Worm (Caenorhabditis elegans) whole organism, young adult: ENCODE data around the gene sra-33.

Experiments
- C06A6.2 ChIP-seq: fragments of 200-800 bp; sonication (Bioruptor generic); conservative IDR thresholded peaks from 2 replicates; pipeline ENCODE4 v1.3.6; 2022; ENCODE audit warnings: missing genetic modification characterization, missing compliant biosample characterization
- F10E7.11 ChIP-seq: sonication (generic microtip); optimal IDR thresholded peaks from 2 replicates; lab custom pipeline; 2017; ENCODE audit warnings: mild to moderate bottlenecking, missing genetic modification characterization, moderate library complexity, missing compliant biosample characterization
- F22D6.2 ChIP-seq: sonication (generic microtip); optimal IDR thresholded peaks from 2 replicates; lab custom pipeline; 2016; ENCODE audit warnings: mild to moderate bottlenecking, missing genetic modification characterization, missing compliant biosample characterization
- F52B5.7 ChIP-seq: sonication (generic microtip); optimal IDR thresholded peaks from 2 replicates; lab custom pipeline; 2016; ENCODE audit warnings: mild to moderate bottlenecking, missing genetic modification characterization, missing compliant biosample characterization
- F55B11.4 ChIP-seq: sonication (generic microtip); optimal IDR thresholded peaks from 2 replicates; lab custom pipeline; 2016; ENCODE audit warnings: missing compliant biosample characterization, missing genetic modification characterization, borderline replicate concordance; ENCODE audit not compliant: insufficient read depth
- F57A8.1 ChIP-seq: fragments of 200-800 bp; sonication (Bioruptor generic); optimal IDR thresholded peaks from 2 replicates; lab custom pipeline; 2018; ENCODE audit warnings: mild to moderate bottlenecking, missing genetic modification characterization, moderate library complexity, missing compliant biosample characterization
- T07F8.4 ChIP-seq: sonication (generic microtip); optimal IDR thresholded peaks from 2 replicates; lab custom pipeline; 2016; ENCODE audit warnings: mild to moderate bottlenecking, missing genetic modification characterization, moderate library complexity, missing compliant biosample characterization
- T26A5.8 ChIP-seq: sonication (generic microtip); optimal IDR thresholded peaks from 2 replicates; lab custom pipeline; 2016; ENCODE audit warnings: missing genetic modification characterization, missing compliant biosample characterization
- Y53F4B.3 ChIP-seq: fragments of 200-800 bp; sonication (Bioruptor generic); IDR thresholded peaks from 2 replicates; pipeline ENCODE4 v1.3.6; 2022; ENCODE audit warnings: missing genetic modification reagents, missing genetic modification characterization, missing compliant biosample characterization
- Y56A3A.18 ChIP-seq: fragments of 200-800 bp; sonication (Bioruptor generic); IDR thresholded peaks from 2 replicates; pipeline ENCODE4 v1.3.6; 2022; ENCODE audit warnings: missing genetic modification reagents, missing genetic modification characterization, missing compliant biosample characterization
- Y79H2A.3 ChIP-seq: fragments of 200-800 bp; sonication (Bioruptor generic); conservative IDR thresholded peaks from 2 replicates; pipeline ENCODE4 v1.3.6; 2022; ENCODE audit warnings: missing genetic modification reagents, missing genetic modification characterization, missing compliant biosample characterization
- Y95B8A.8 ChIP-seq: fragments of 200-800 bp; sonication (Bioruptor generic); IDR thresholded peaks from 2 replicates; pipeline ENCODE4 v1.3.6; 2022; ENCODE audit warnings: missing genetic modification reagents, missing genetic modification characterization, missing compliant biosample characterization
- ama-1 ChIP-seq, 3 experiments: fragments of 150-350 bp in 1 of 3; sonication (generic microtip) in 2 of 3; optimal IDR thresholded peaks; 2 replicates each; lab custom pipeline; 2014 to 2018; ENCODE audit warnings: missing biosample characterization in 2 of 3, missing genetic modification characterization in 2 of 3, missing genetic modification reagents in 2 of 3
- aptf-2 ChIP-seq: fragments of 200-800 bp; sonication (Bioruptor generic); conservative IDR thresholded peaks from 2 replicates; pipeline ENCODE4 v1.3.6; 2022; ENCODE audit warnings: missing genetic modification reagents, missing genetic modification characterization, missing compliant biosample characterization
- aptf-3 ChIP-seq: fragments of 200-800 bp; sonication (Bioruptor generic); IDR thresholded peaks from 2 replicates; pipeline ENCODE4 v1.3.6; 2022; ENCODE audit warnings: missing genetic modification characterization, missing compliant biosample characterization
- attf-6 ChIP-seq: fragments of 200-800 bp; sonication (Bioruptor generic); IDR thresholded peaks from 2 replicates; pipeline ENCODE4 v1.3.6; 2022; ENCODE audit warnings: missing genetic modification reagents, missing genetic modification characterization, missing compliant biosample characterization
- bed-2 ChIP-seq: fragments of 200-800 bp; sonication (Bioruptor generic); IDR thresholded peaks from 2 replicates; pipeline ENCODE4 v1.3.6; 2022; ENCODE audit warnings: missing genetic modification reagents, missing genetic modification characterization, missing compliant biosample characterization
- ceh-27 ChIP-seq: fragments of 200-800 bp; sonication (Bioruptor generic); optimal IDR thresholded peaks from 2 replicates; lab custom pipeline; 2018; ENCODE audit warnings: mild to moderate bottlenecking, missing genetic modification characterization, moderate library complexity, missing compliant biosample characterization
- ceh-40 ChIP-seq: fragments of 200-800 bp; sonication (Bioruptor generic); IDR thresholded peaks from 2 replicates; pipeline ENCODE4 v1.3.6; 2022; ENCODE audit warnings: missing genetic modification characterization, missing compliant biosample characterization
- ceh-58 ChIP-seq: fragments of 200-800 bp; sonication (Bioruptor generic); IDR thresholded peaks from 2 replicates; pipeline ENCODE4 v1.3.6; 2022; ENCODE audit warnings: missing genetic modification characterization, missing compliant biosample characterization
- ceh-91 ChIP-seq: fragments of 200-800 bp; sonication (Bioruptor generic); IDR thresholded peaks from 2 replicates; pipeline ENCODE4 v1.3.6; 2022; ENCODE audit warnings: missing genetic modification reagents, missing genetic modification characterization, missing compliant biosample characterization
- chd-7 ChIP-seq: sonication (generic microtip); optimal IDR thresholded peaks from 2 replicates; lab custom pipeline; 2016; ENCODE audit warnings: mild to moderate bottlenecking, missing genetic modification characterization, moderate library complexity, missing compliant biosample characterization
- dox-1 ChIP-seq: fragments of 200-800 bp; sonication (Bioruptor generic); IDR thresholded peaks from 2 replicates; pipeline ENCODE4 v1.3.6; 2022; ENCODE audit warnings: missing genetic modification reagents, missing genetic modification characterization, missing compliant biosample characterization
- dpff-1 ChIP-seq: sonication (generic microtip); optimal IDR thresholded peaks from 2 replicates; lab custom pipeline; 2017; ENCODE audit warnings: mild to moderate bottlenecking, missing genetic modification characterization, missing compliant biosample characterization
- gei-17 ChIP-seq: fragments of 200-800 bp; sonication (Bioruptor generic); optimal IDR thresholded peaks from 2 replicates; lab custom pipeline; 2018; ENCODE audit warnings: mild to moderate bottlenecking, missing genetic modification characterization, missing compliant biosample characterization
- him-1 ChIP-seq: sonication (generic microtip); optimal IDR thresholded peaks from 2 replicates; lab custom pipeline; 2016; ENCODE audit warnings: missing genotype, missing genetic modification reagents, missing genetic modification characterization, missing compliant biosample characterization
- hlh-26 ChIP-seq: fragments of 200-800 bp; sonication (Bioruptor generic); conservative IDR thresholded peaks from 2 replicates; pipeline ENCODE4 v1.3.6; 2022; ENCODE audit warnings: missing genetic modification reagents, missing genetic modification characterization, missing compliant biosample characterization
- hmg-1.2 ChIP-seq: fragments of 200-800 bp; sonication (Bioruptor generic); IDR thresholded peaks from 2 replicates; pipeline ENCODE4 v1.3.6; 2022; ENCODE audit warnings: missing genetic modification reagents, missing genetic modification characterization, missing compliant biosample characterization
- hsf-1 ChIP-seq: fragments of 200-800 bp; sonication (Bioruptor generic); IDR thresholded peaks from 2 replicates; pipeline ENCODE4 v1.3.6; 2022; ENCODE audit warnings: missing genetic modification reagents, missing genetic modification characterization, missing compliant biosample characterization
- lin-40 ChIP-seq: sonication (generic microtip); optimal IDR thresholded peaks from 2 replicates; lab custom pipeline; 2016; ENCODE audit warnings: missing genetic modification characterization, mild to moderate bottlenecking, missing compliant biosample characterization, missing genotype, missing genetic modification reagents
- lir-1 ChIP-seq: fragments of 200-800 bp; sonication (Bioruptor generic); conservative IDR thresholded peaks from 2 replicates; pipeline ENCODE4 v1.3.6; 2022; ENCODE audit warnings: missing genetic modification reagents, missing genetic modification characterization, missing compliant biosample characterization
- madf-6 ChIP-seq: fragments of 200-800 bp; sonication (Bioruptor generic); IDR thresholded peaks from 2 replicates; pipeline ENCODE4 v1.3.6; 2022; ENCODE audit warnings: missing genetic modification reagents, missing genetic modification characterization, missing compliant biosample characterization
- mes-4 ChIP-seq: sonication (generic microtip); optimal IDR thresholded peaks from 2 replicates; lab custom pipeline; 2016; ENCODE audit warnings: missing genotype, missing genetic modification characterization, missing compliant biosample characterization
- nhr-120 ChIP-seq: fragments of 200-800 bp; sonication (Bioruptor generic); IDR thresholded peaks from 2 replicates; pipeline ENCODE4 v1.3.6; 2022; ENCODE audit warnings: missing genetic modification characterization, missing compliant biosample characterization
- nhr-179 ChIP-seq: sonication (generic microtip); optimal IDR thresholded peaks from 2 replicates; lab custom pipeline; 2016; ENCODE audit warnings: mild to moderate bottlenecking, missing genetic modification characterization, missing compliant biosample characterization
- nhr-90 ChIP-seq: sonication (generic microtip); optimal IDR thresholded peaks from 2 replicates; lab custom pipeline; 2016; ENCODE audit warnings: missing genotype, mild to moderate bottlenecking, missing genetic modification characterization, missing compliant biosample characterization
- repo-1 ChIP-seq: sonication (generic microtip); optimal IDR thresholded peaks from 2 replicates; lab custom pipeline; 2017; ENCODE audit warnings: mild to moderate bottlenecking, missing genetic modification characterization, missing compliant biosample characterization
- rpc-1 ChIP-seq, 2 experiments: fragments of 150-350 bp in 1 of 2; sonication (generic microtip) in 1 of 2; optimal IDR thresholded peaks; 2 replicates each; lab custom pipeline; 2014 to 2018; ENCODE audit warnings: missing biosample characterization in 1 of 2, missing genetic modification characterization in 1 of 2, missing genetic modification reagents in 1 of 2, missing genotype in 1 of 2
- snpc-3.4 ChIP-seq: sonication (generic microtip); optimal IDR thresholded peaks from 2 replicates; lab custom pipeline; 2017; ENCODE audit warnings: missing genetic modification characterization, mild to moderate bottlenecking, missing compliant biosample characterization, antibody characterized with exemption, moderate library complexity, missing genotype, missing genetic modification reagents
- snpc-4 ChIP-seq, 5 experiments: fragments of 150-350 bp in 1 of 5; sonication (generic microtip) in 4 of 5; optimal IDR thresholded peaks; 2 replicates each; lab custom pipeline; 2014 to 2018; ENCODE audit warnings: missing genetic modification characterization in 5 of 5, missing biosample characterization in 3 of 5, antibody characterized with exemption in 2 of 5, mild to moderate bottlenecking in 2 of 5, missing compliant biosample characterization in 2 of 5, missing genotype in 2 of 5, moderate library complexity in 2 of 5, missing genetic modification reagents in 1 of 5
- xnd-1 ChIP-seq: sonication (generic microtip); optimal IDR thresholded peaks from 2 replicates; lab custom pipeline; 2016; ENCODE audit warnings: missing genotype, missing genetic modification reagents, missing genetic modification characterization, missing compliant biosample characterization
- ztf-3 ChIP-seq: fragments of 200-800 bp; sonication (Bioruptor generic); optimal IDR thresholded peaks from 2 replicates; lab custom pipeline; 2018; ENCODE audit warnings: mild to moderate bottlenecking, missing genetic modification characterization, missing compliant biosample characterization
- ztf-6 ChIP-seq: fragments of 200-800 bp; sonication (Bioruptor generic); IDR thresholded peaks from 2 replicates; pipeline ENCODE4 v1.3.6; 2022; ENCODE audit warnings: missing genetic modification reagents, missing genetic modification characterization, missing compliant biosample characterization

Gene sra-33

ce11 chrII:4579920-4580474, 43.0 kb upstream of the sra-33 start:
- TF ChIP-seq ztf-3 (no peak), hlh-26 (GFP tag; lab: Robert Waterston, UW) (no peak), F10E7.11 (tag; lab: Kevin White, UChicago) (no peak), ceh-91 (GFP tag; lab: Robert Waterston, UW) (no peak), Y95B8A.8 (GFP tag; lab: Robert Waterston, UW) (no peak), chd-7 (tag; lab: Kevin White, UChicago) (no peak), dox-1 (GFP tag; lab: Robert Waterston, UW) (no peak), ceh-58 (GFP tag; lab: Robert Waterston, UW) (no peak)

ce11 chrII:4579375-4579774, 42.3 kb upstream of the sra-33 start:
- no peak for TF ChIP-seq T07F8.4 (tag; lab: Kevin White, UChicago)
- TF ChIP-seq ceh-58 (GFP tag; lab: Robert Waterston, UW), result no peak
- TF ChIP-seq bed-2, result no peak
- TF ChIP-seq C06A6.2 (GFP tag; lab: Robert Waterston, UW), result no peak
- no peak for TF ChIP-seq F10E7.11 (tag; lab: Kevin White, UChicago)
- TF ChIP-seq ceh-40 (GFP tag; lab: Robert Waterston, UW), result no peak
- TF ChIP-seq snpc-4 (GFP tag; optimal IDR thresholded peaks at IDR 0.05; lab: Kevin White, UChicago), result no peak
- no peak for TF ChIP-seq snpc-4 (tag; optimal IDR thresholded peaks at IDR 0.05; lab: Kevin White, UChicago)
- no peak for TF ChIP-seq F52B5.7 (tag; lab: Kevin White, UChicago)
- TF ChIP-seq Y79H2A.3 (GFP tag; lab: Robert Waterston, UW), result no peak
- no peak for TF ChIP-seq mes-4 (tag; lab: Kevin White, UChicago)
- no peak for TF ChIP-seq xnd-1 (tag; lab: Kevin White, UChicago)
- TF ChIP-seq ceh-91 (GFP tag; lab: Robert Waterston, UW), result no peak
- no peak for TF ChIP-seq Y53F4B.3 (GFP tag; lab: Robert Waterston, UW)
- TF ChIP-seq rpc-1 (optimal IDR thresholded peaks at IDR 0.05; lab: Kevin White, UChicago), result no peak
- TF ChIP-seq rpc-1 (tag; optimal IDR thresholded peaks at IDR 0.05; lab: Kevin White, UChicago), result no peak
- TF ChIP-seq F57A8.1 (GFP tag; lab: Kevin White, UChicago), result no peak
- no peak for TF ChIP-seq T26A5.8 (tag; lab: Kevin White, UChicago)
- no peak for TF ChIP-seq Y56A3A.18 (GFP tag; lab: Robert Waterston, UW)
- TF ChIP-seq aptf-2, result no peak
- TF ChIP-seq gei-17, result no peak

- TF ChIP-seq hlh-26 (GFP tag; lab: Robert Waterston, UW), result no peak
- no peak for TF ChIP-seq repo-1 (tag; lab: Kevin White, UChicago)
- no peak for TF ChIP-seq lin-40 (tag; lab: Kevin White, UChicago)
- no peak for TF ChIP-seq aptf-3 (GFP tag; lab: Robert Waterston, UW)
- TF ChIP-seq ztf-6, result no peak
- TF ChIP-seq ama-1 (optimal IDR thresholded peaks at IDR 0.05; lab: Kevin White, UChicago), result no peak
- TF ChIP-seq ama-1 (GFP tag; optimal IDR thresholded peaks at IDR 0.05; lab: Kevin White, UChicago), result no peak
- TF ChIP-seq F22D6.2 (tag; lab: Kevin White, UChicago), result no peak
- no peak for TF ChIP-seq F10E7.11 (tag; lab: Kevin White, UChicago)
- TF ChIP-seq nhr-90 (tag; lab: Kevin White, UChicago), result no peak
Observed at ce11 chrII:4577391-4577790, 40.4 kb upstream of the sra-33 start.

- TF ChIP-seq F55B11.4 (tag; lab: Kevin White, UChicago), result no peak
- no peak for TF ChIP-seq Y53F4B.3 (GFP tag; lab: Robert Waterston, UW)
- TF ChIP-seq snpc-3.4, result no peak
- TF ChIP-seq dpff-1, result no peak
- TF ChIP-seq gei-17, result no peak
- TF ChIP-seq him-1 (tag; lab: Kevin White, UChicago), result no peak
- no peak for TF ChIP-seq aptf-2
- TF ChIP-seq madf-6, result no peak
- TF ChIP-seq nhr-179 (tag; lab: Kevin White, UChicago), result no peak
- TF ChIP-seq ceh-27 (GFP tag; lab: Kevin White, UChicago), result no peak
- no peak for TF ChIP-seq nhr-120
- no peak for TF ChIP-seq attf-6 (GFP tag; lab: Robert Waterston, UW)
- no peak for TF ChIP-seq Y95B8A.8 (GFP tag; lab: Robert Waterston, UW)
- TF ChIP-seq lir-1 (GFP tag; lab: Robert Waterston, UW), result no peak
- no peak for TF ChIP-seq hsf-1 (GFP tag; lab: Robert Waterston, UW)
- TF ChIP-seq hmg-1.2 (GFP tag; lab: Robert Waterston, UW), result no peak
Observed at ce11 chrII:4575579-4575978, 38.5 kb upstream of the sra-33 start.
